Worm (Caenorhabditis elegans): ENCODE measurements around the gene C15C8.8.

DNA sequence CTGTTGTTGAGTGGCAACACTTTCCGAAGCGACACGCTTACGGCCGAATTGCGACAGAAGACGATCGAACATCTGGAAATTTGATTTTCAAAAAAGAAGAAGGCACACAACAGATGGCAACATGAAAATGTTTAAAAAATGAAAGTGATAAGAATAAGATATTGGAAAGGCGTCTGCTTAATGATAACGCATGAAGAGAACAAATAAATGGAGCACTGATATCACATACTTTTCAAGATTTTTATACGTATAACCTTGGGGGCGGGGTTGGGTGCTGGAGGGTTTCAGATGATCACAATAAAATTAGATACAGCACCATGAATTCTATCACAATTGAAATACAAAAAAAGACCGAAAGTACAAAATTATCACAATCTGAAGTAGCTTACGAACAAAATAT, 7.3 kb downstream of the C15C8.8 start, which contains the start of gene C15C8.7:
- TF ChIP-seq elt-1 (tag; optimal IDR thresholded peaks at IDR 0.05) (no peak), ama-1 (optimal IDR thresholded peaks at IDR 0.05) (no peak), mbf-1 (tag; optimal IDR thresholded peaks at IDR 0.05) (no peak), dmd-4 (tag; optimal IDR thresholded peaks at IDR 0.05) (no peak), F13H6.1 (tag; optimal IDR thresholded peaks at IDR 0.05) (peak; percentile 6), sma-9 (GFP tag; optimal IDR thresholded peaks at IDR 0.05) (no peak), sma-9 (tag; optimal IDR thresholded peaks at IDR 0.05) (no peak)

All from whole organism, L2 larva.